Worm (Caenorhabditis elegans) whole organism, L2 larva: Measurements from ENCODE around the gene Y69A2AR.12.

Source experiments
- aly-2 ChIP-seq: fragments of 150-350 bp; optimal IDR thresholded peaks from 2 replicates; lab custom pipeline; 2014; ENCODE audit warnings: missing biosample characterization, missing genetic modification characterization
- elt-3 ChIP-seq: sonication (generic microtip); optimal IDR thresholded peaks from 2 replicates; lab custom pipeline; 2017; ENCODE audit warnings: missing biosample characterization, missing genetic modification characterization
- lin-11 ChIP-seq: fragments of 150-350 bp; sonication (generic microtip); optimal IDR thresholded peaks from 2 replicates; lab custom pipeline; 2014; ENCODE audit warnings: missing biosample characterization, missing genetic modification characterization, inconsistent platforms, mixed read lengths
- mdl-1 ChIP-seq, 2 experiments: fragments of 150-350 bp in 1 of 2; sonication (generic microtip) in 1 of 2; optimal IDR thresholded peaks; 2 replicates each; lab custom pipeline; 2017; ENCODE audit warnings: missing biosample characterization in 2 of 2, missing genetic modification characterization in 2 of 2
- nhr-12 ChIP-seq: fragments of 150-350 bp; optimal IDR thresholded peaks from 2 replicates; lab custom pipeline; 2014; ENCODE audit warnings: missing biosample characterization, missing genetic modification characterization
- nhr-77 ChIP-seq: fragments of 150-350 bp; optimal IDR thresholded peaks from 2 replicates; lab custom pipeline; 2014; ENCODE audit warnings: missing biosample characterization, missing genetic modification characterization
- unc-55 ChIP-seq: fragments of 150-350 bp; sonication (generic microtip); optimal IDR thresholded peaks from 3 replicates; lab custom pipeline; 2014; ENCODE audit warnings: missing biosample characterization, missing genetic modification reagents, missing genetic modification characterization

DNA sequence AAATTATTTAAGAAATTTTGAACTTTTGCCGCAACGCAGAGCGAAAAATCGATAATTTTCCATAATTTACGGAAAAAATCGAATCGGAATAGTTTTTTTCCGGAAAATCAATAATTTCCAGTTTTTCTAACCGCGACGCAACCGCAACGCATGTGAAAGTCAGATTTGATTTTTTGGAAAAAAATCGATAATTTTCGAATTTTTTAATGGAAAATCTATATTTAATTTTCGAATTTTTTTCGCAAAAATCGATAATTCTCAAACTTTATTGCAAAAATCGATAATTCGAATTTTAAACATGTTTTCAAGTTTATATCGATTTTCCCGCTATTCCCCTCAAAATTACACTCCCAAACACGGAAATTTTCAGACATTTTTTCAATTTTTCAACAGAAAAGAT is 38.1 kb upstream of the Y69A2AR.12 start:
- TF ChIP-seq mdl-1 (tag; optimal IDR thresholded peaks at IDR 0.05; lab: Kevin White, UChicago) (no peak), unc-55 (GFP tag; lab: Kevin White, UChicago) (no peak), lin-11 (tag; lab: Kevin White, UChicago) (no peak), nhr-77 (no peak), nhr-12 (tag; lab: Kevin White, UChicago) (no peak), elt-3 (tag; lab: Kevin White, UChicago) (no peak), aly-2 (tag; lab: Kevin White, UChicago) (no peak)
